Fruit fly (Drosophila melanogaster): ENCODE measurements around the gene Brf.

The Brf gene

DNA sequence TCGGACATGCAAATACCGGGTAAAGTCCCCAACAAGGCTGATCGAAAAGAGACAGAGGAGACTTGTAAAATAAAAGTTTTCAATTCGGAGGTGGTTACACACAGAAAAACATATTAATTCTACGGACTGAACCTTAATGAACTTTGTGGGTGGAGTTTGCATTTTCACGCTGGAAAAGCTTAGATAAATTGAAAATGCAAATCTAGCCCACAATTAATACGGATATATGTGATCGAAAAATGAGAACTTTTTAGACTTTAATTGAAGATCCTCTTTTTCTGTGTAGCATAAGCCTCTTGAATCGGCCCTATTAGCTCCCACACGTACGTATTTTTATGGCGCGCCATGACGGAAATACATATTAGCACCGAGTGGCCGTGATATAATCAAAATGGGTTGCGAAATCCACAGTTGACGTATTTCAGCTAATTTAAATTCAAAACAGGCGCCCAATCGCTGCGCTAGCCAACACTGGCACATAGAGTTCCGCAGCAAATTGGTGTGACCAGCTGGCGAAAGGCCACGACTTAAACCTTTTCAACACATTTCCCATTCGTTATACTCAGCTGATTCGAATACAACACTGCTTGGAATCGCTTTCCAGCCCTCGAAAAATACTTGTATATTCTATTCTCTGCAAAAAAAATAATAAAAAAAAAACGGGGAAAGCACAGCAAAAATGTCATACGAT is 5.7 kb downstream of the Brf start (continued):
- peak; percentile 46 for TF ChIP-seq CG9727 (GFP tag; optimal IDR thresholded peaks at IDR 0.05)
- peak; percentile 68; the same call in 1 of the 2 replicates for TF ChIP-seq Bgb (GFP tag; IDR thresholded peaks at IDR 0.05; ENCODE audit: partially characterized antibody)
- TF ChIP-seq CG17568 (GFP tag; optimal IDR thresholded peaks at IDR 0.05): no peak
- TF ChIP-seq inv (GFP tag; IDR thresholded peaks at IDR 0.05; ENCODE audit: partially characterized antibody): no peak
- 0 out of 2 replicates have a peak, but pooled peaks have one; percentile 30 for TF ChIP-seq CG9215 (GFP tag; IDR thresholded peaks at IDR 0.05)
- TF ChIP-seq Dp (GFP tag; optimal IDR thresholded peaks at IDR 0.05): peak; percentile 97
- peak; percentile 58 for TF ChIP-seq ERR (GFP tag; optimal IDR thresholded peaks at IDR 0.05)
- TF ChIP-seq CG13624 (GFP tag; optimal IDR thresholded peaks at IDR 0.05): peak; percentile 80
- peak; percentile 55 for TF ChIP-seq CG9437 (GFP tag; optimal IDR thresholded peaks at IDR 0.05)
- TF ChIP-seq nerfin-1 (tag; optimal IDR thresholded peaks at IDR 0.05): peak; percentile 49
- TF ChIP-seq BEAF-32 (GFP tag; optimal IDR thresholded peaks at IDR 0.05): peak; percentile 53
- TF ChIP-seq Six4 (GFP tag; optimal IDR thresholded peaks at IDR 0.05): no peak
- peak; percentile 49 for TF ChIP-seq CG12744 (GFP tag; optimal IDR thresholded peaks at IDR 0.05)
- TF ChIP-seq CG9797 (GFP tag; optimal IDR thresholded peaks at IDR 0.05): peak; percentile 93
- TF ChIP-seq CHES-1-like (GFP tag; optimal IDR thresholded peaks at IDR 0.05): peak; percentile 74
- 0 out of 2 replicates have a peak, but pooled peaks have one; percentile 18 for TF ChIP-seq CG16779 (GFP tag; IDR thresholded peaks at IDR 0.05)
- 0 out of 2 replicates have a peak, but pooled peaks have one; percentile 39 for TF ChIP-seq CG11696 (GFP tag; IDR thresholded peaks at IDR 0.05)
- no peak for TF ChIP-seq btn (GFP tag; optimal IDR thresholded peaks at IDR 0.05)
- TF ChIP-seq sc (optimal IDR thresholded peaks at IDR 0.05): no peak
- no peak for TF ChIP-seq sc (GFP tag; optimal IDR thresholded peaks at IDR 0.05)
- TF ChIP-seq Myb (GFP tag; optimal IDR thresholded peaks at IDR 0.05): peak; percentile 81
- peak; percentile 34 for TF ChIP-seq CrebB (tag; optimal IDR thresholded peaks at IDR 0.05)
- peak; percentile 46; the same call in 1 of the 2 replicates for TF ChIP-seq CG10366 (GFP tag; IDR thresholded peaks at IDR 0.05)
- TF ChIP-seq Trl (optimal IDR thresholded peaks at IDR 0.05): no peak
- peak; percentile 81 for TF ChIP-seq Trl (GFP tag; optimal IDR thresholded peaks at IDR 0.05)
- no peak for TF ChIP-seq dimm (GFP tag; IDR thresholded peaks at IDR 0.05)
- TF ChIP-seq gro (GFP tag; optimal IDR thresholded peaks at IDR 0.05): peak; percentile 53
- peak; percentile 20; the same call in 2 of the 3 replicates for TF ChIP-seq CG14050 (GFP tag; IDR thresholded peaks at IDR 0.05)
- peak; percentile 52 for TF ChIP-seq CG15011 (GFP tag; optimal IDR thresholded peaks at IDR 0.05)
- no peak; the same call in 2 of the 3 replicates for TF ChIP-seq B-H1 (GFP tag; IDR thresholded peaks at IDR 0.05)
- TF ChIP-seq sna (GFP tag; IDR thresholded peaks at IDR 0.05; ENCODE audit: partially characterized antibody): 0 out of 2 replicates have a peak, but pooled peaks have one; percentile 53
- no peak for TF ChIP-seq nerfin-2 (GFP tag; IDR thresholded peaks at IDR 0.05; ENCODE audit: partially characterized antibody)
- TF ChIP-seq CG8765 (GFP tag; IDR thresholded peaks at IDR 0.05): 0 out of 2 replicates have a peak, but pooled peaks have one; percentile 9
- TF ChIP-seq al (GFP tag; IDR thresholded peaks at IDR 0.05): no peak
- TF ChIP-seq CG3163 (GFP tag; optimal IDR thresholded peaks at IDR 0.05): peak; percentile 58
- no peak for TF ChIP-seq CG5953 (GFP tag; IDR thresholded peaks at IDR 0.05)
- TF ChIP-seq CG42726 (GFP tag; IDR thresholded peaks at IDR 0.05; ENCODE audit: partially characterized antibody): no peak
- no peak for TF ChIP-seq Atf3 (GFP tag; optimal IDR thresholded peaks at IDR 0.05)
- TF ChIP-seq Oaz (GFP tag; IDR thresholded peaks at IDR 0.05): peak; percentile 65
- TF ChIP-seq ac (GFP tag; optimal IDR thresholded peaks at IDR 0.05): no peak
- TF ChIP-seq CG11093 (GFP tag; IDR thresholded peaks at IDR 0.05): peak; percentile 46; the same call in 1 of the 3 replicates
- TF ChIP-seq corto (GFP tag; optimal IDR thresholded peaks at IDR 0.05): no peak
- peak; percentile 71; the same call in 2 of the 3 replicates for TF ChIP-seq tgo (GFP tag; IDR thresholded peaks at IDR 0.05)
- peak; percentile 34 for TF ChIP-seq Elba2 (GFP tag; optimal IDR thresholded peaks at IDR 0.05)
- TF ChIP-seq NfI (GFP tag; optimal IDR thresholded peaks at IDR 0.05): peak; percentile 61
- TF ChIP-seq wdn (GFP tag; IDR thresholded peaks at IDR 0.05): no peak
- no peak for TF ChIP-seq CG14667 (GFP tag; IDR thresholded peaks at IDR 0.05)
- peak; percentile 51 for TF ChIP-seq tio (GFP tag; optimal IDR thresholded peaks at IDR 0.05)
- no peak for TF ChIP-seq peb (GFP tag; IDR thresholded peaks at IDR 0.05)
- peak; percentile 13 for TF ChIP-seq cato (GFP tag; optimal IDR thresholded peaks at IDR 0.05; ENCODE audit: borderline replicate concordance)
